Fruit fly (Drosophila melanogaster) whole organism, wandering third instar larva: ENCODE results near the gene CG4789.

ENCODE experiments used
- CG32264 ChIP-seq: fragments of 200-800 bp; sonication (Bioruptor generic); optimal IDR thresholded peaks from 2 replicates; lab custom pipeline; 2016; ENCODE audit warnings: missing biosample characterization, missing genetic modification characterization
- CrebA ChIP-seq: fragments of 200-800 bp; sonication (Bioruptor generic); optimal IDR thresholded peaks from 2 replicates; lab custom pipeline; 2016; ENCODE audit warnings: missing biosample characterization, mild to moderate bottlenecking, missing genetic modification characterization, borderline replicate concordance
- jim ChIP-seq: fragments of 175-275, 200-325 bp; sonication (Bioruptor generic); optimal IDR thresholded peaks from 2 replicates; lab custom pipeline; 2016; ENCODE audit warnings: missing biosample characterization, mild to moderate bottlenecking, missing genetic modification characterization
- lola ChIP-seq: fragments of >200 bp; optimal IDR thresholded peaks from 2 replicates; lab custom pipeline; 2017; ENCODE audit warnings: missing biosample characterization, missing genetic modification characterization
- pan ChIP-seq: fragments of >200 bp; optimal IDR thresholded peaks from 2 replicates; lab custom pipeline; 2017

dm6 chrX:16760542-16760941, 40.2 kb upstream of the CG4789 start:
- TF ChIP-seq lola, result no peak
- no peak for TF ChIP-seq jim
- no peak for TF ChIP-seq CG32264 (GFP tag; lab: Kevin White, UChicago)
- TF ChIP-seq pan (lab: Kevin White, UChicago), result no peak
- no peak for TF ChIP-seq CrebA
